Fruit fly (Drosophila melanogaster): Measurements from ENCODE around the gene CG12170.
A peak's percentile ranks its signal among the peaks of the same experiment; 100 is the strongest.

Gene CG12170

dm6 chr3R:5613114-5613443 lies 24.0 kb upstream of the CG12170 start, which contains the start of gene Atu (continued):
- TF ChIP-seq hbn (GFP tag; IDR thresholded peaks at IDR 0.05; ENCODE audit: partially characterized antibody) (peak; percentile 89), tap (tag; optimal IDR thresholded peaks at IDR 0.05) (no peak), Sry-β (GFP tag; optimal IDR thresholded peaks at IDR 0.05) (no peak), ssp (GFP tag; IDR thresholded peaks at IDR 0.05) (no peak), CG6654 (GFP tag; optimal IDR thresholded peaks at IDR 0.05) (no peak), usp (GFP tag; optimal IDR thresholded peaks at IDR 0.05) (no peak), mam (GFP tag; optimal IDR thresholded peaks at IDR 0.05) (no peak), Poxn (GFP tag; IDR thresholded peaks at IDR 0.05) (no peak), CG7839 (tag; optimal IDR thresholded peaks at IDR 0.05) (no peak), CG14860 (GFP tag; IDR thresholded peaks at IDR 0.05; ENCODE audit: partially characterized antibody) (peak; percentile 94), sens (GFP tag) (peak; percentile 88), B-H1 (GFP tag; IDR thresholded peaks at IDR 0.05) (no peak), fu2 (GFP tag; optimal IDR thresholded peaks at IDR 0.05) (no peak), CG2202 (tag; optimal IDR thresholded peaks at IDR 0.05) (no peak), zen2 (GFP tag; IDR thresholded peaks at IDR 0.05; ENCODE audit: partially characterized antibody) (peak; percentile 83), fd64A (GFP tag; optimal IDR thresholded peaks at IDR 0.05) (no peak), CG8478 (optimal IDR thresholded peaks at IDR 0.05) (no peak), Spps (tag; optimal IDR thresholded peaks at IDR 0.05) (no peak), Side (GFP tag; optimal IDR thresholded peaks at IDR 0.05) (no peak), cato (GFP tag; optimal IDR thresholded peaks at IDR 0.05; ENCODE audit: borderline replicate concordance) (peak; percentile 12), CG3838 (GFP tag; optimal IDR thresholded peaks at IDR 0.05) (no peak), CG18262 (tag; optimal IDR thresholded peaks at IDR 0.05) (peak; percentile 46), E2f2 (GFP tag; IDR thresholded peaks at IDR 0.05) (peak; percentile 31; the same call in 1 of the 2 replicates), Ets97D (GFP tag; optimal IDR thresholded peaks at IDR 0.05) (peak; percentile 66), zfh2 (GFP tag; optimal IDR thresholded peaks at IDR 0.05) (peak; percentile 38), otp (GFP tag; IDR thresholded peaks at IDR 0.05) (no peak), fd96Cb (tag; optimal IDR thresholded peaks at IDR 0.05) (no peak), ash1 (GFP tag; optimal IDR thresholded peaks at IDR 0.05) (no peak), CG8924 (tag; optimal IDR thresholded peaks at IDR 0.05) (peak; percentile 33), CG30020 (tag; optimal IDR thresholded peaks at IDR 0.05) (peak; percentile 58), Oaz (GFP tag; IDR thresholded peaks at IDR 0.05) (no peak), CG1602 (GFP tag; optimal IDR thresholded peaks at IDR 0.05) (no peak), CG10565 (GFP tag; optimal IDR thresholded peaks at IDR 0.05) (no peak), cas (GFP tag; IDR thresholded peaks at IDR 0.05) (no peak), ind (GFP tag; optimal IDR thresholded peaks at IDR 0.05) (peak; percentile 43), CG4404 (GFP tag; IDR thresholded peaks at IDR 0.05) (no peak), CG4424 (GFP tag; optimal IDR thresholded peaks at IDR 0.05) (peak; percentile 17), Med (GFP tag) (peak; percentile 91), CG34422 (GFP tag; IDR thresholded peaks at IDR 0.05) (peak; percentile 39; the same call in 1 of the 3 replicates), CG7928 (GFP tag; optimal IDR thresholded peaks at IDR 0.05) (peak; percentile 51), CG15011 (GFP tag; optimal IDR thresholded peaks at IDR 0.05) (no peak), row (GFP tag; IDR thresholded peaks at IDR 0.05) (peak; percentile 62), NfI (GFP tag; optimal IDR thresholded peaks at IDR 0.05) (peak; percentile 27), Deaf1 (tag; optimal IDR thresholded peaks at IDR 0.05) (no peak), CG1832 (GFP tag; optimal IDR thresholded peaks at IDR 0.05) (no peak), ase (GFP tag; IDR thresholded peaks at IDR 0.05) (no peak), shn (GFP tag; optimal IDR thresholded peaks at IDR 0.05) (peak; percentile 54), Dip2 (GFP tag; IDR thresholded peaks at IDR 0.05) (no peak), CG17186 (GFP tag; optimal IDR thresholded peaks at IDR 0.05) (peak; percentile 57), CG17359 (tag; optimal IDR thresholded peaks at IDR 0.05) (peak; percentile 24), CG6272 (GFP tag; IDR thresholded peaks at IDR 0.05) (no peak), pita (GFP tag; optimal IDR thresholded peaks at IDR 0.05) (no peak), CG13123 (GFP tag; optimal IDR thresholded peaks at IDR 0.05) (no peak)
